Worm (Caenorhabditis elegans) whole organism, midembryonic: ENCODE data around the gene rbm-25.

ENCODE experiments used
- T22C8.4 ChIP-seq: fragments of 200-800 bp; sonication (Bioruptor generic); IDR thresholded peaks from 2 replicates; pipeline ENCODE4 v1.3.6; 2022; ENCODE audit warnings: missing genetic modification characterization, missing compliant biosample characterization
- cog-1 ChIP-seq: sonication (generic microtip); optimal IDR thresholded peaks from 2 replicates; lab custom pipeline; 2016; ENCODE audit warnings: missing genetic modification characterization, missing compliant biosample characterization
- flt-1 ChIP-seq: fragments of 200-800 bp; sonication (Bioruptor generic); IDR thresholded peaks from 2 replicates; pipeline ENCODE4 v1.3.6; 2022; ENCODE audit warnings: missing genetic modification characterization, missing compliant biosample characterization
- klf-2 ChIP-seq: fragments of 200-800 bp; sonication (Bioruptor generic); conservative IDR thresholded peaks from 2 replicates; pipeline ENCODE4 v1.3.6; 2022; ENCODE audit warnings: missing genetic modification reagents, missing genetic modification characterization, missing compliant biosample characterization
- med-1 ChIP-seq: sonication (generic microtip); optimal IDR thresholded peaks from 2 replicates; lab custom pipeline; 2017; ENCODE audit warnings: missing genetic modification characterization, mild to moderate bottlenecking, missing compliant biosample characterization, antibody characterized with exemption, missing genetic modification reagents; ENCODE audit not compliant: insufficient read depth
- ref-1 ChIP-seq: fragments of 200-800 bp; sonication (Bioruptor generic); conservative IDR thresholded peaks from 2 replicates; pipeline ENCODE4 v1.3.6; 2022; ENCODE audit warnings: missing genetic modification reagents, missing genetic modification characterization, missing compliant biosample characterization
- tab-1 ChIP-seq: fragments of 200-800 bp; sonication (Bioruptor generic); IDR thresholded peaks from 2 replicates; pipeline ENCODE4 v1.3.6; 2022; ENCODE audit warnings: missing genetic modification characterization, missing compliant biosample characterization
- ztf-23 ChIP-seq: fragments of 200-800 bp; sonication (Bioruptor generic); IDR thresholded peaks from 2 replicates; pipeline ENCODE4 v1.3.6; 2022; ENCODE audit warnings: missing genetic modification reagents, missing genetic modification characterization, missing compliant biosample characterization
- ztf-29 ChIP-seq: fragments of 200-800 bp; sonication (Bioruptor generic); IDR thresholded peaks from 2 replicates; pipeline ENCODE4 v1.3.6; 2022; ENCODE audit warnings: missing genetic modification reagents, missing genetic modification characterization, missing compliant biosample characterization

rbm-25 gene

ce11 chrV:12470324-12470723 is 27.7 kb upstream of the rbm-25 start:
- TF ChIP-seq T22C8.4 (GFP tag; lab: Robert Waterston, UW) (no peak), tab-1 (no peak), klf-2 (GFP tag; lab: Robert Waterston, UW) (no peak), med-1 (GFP tag; lab: Kevin White, UChicago) (no peak)

- no peak for TF ChIP-seq T22C8.4 (GFP tag; lab: Robert Waterston, UW)
- no peak for TF ChIP-seq flt-1 (GFP tag; lab: Robert Waterston, UW)
- no peak for TF ChIP-seq cog-1
- no peak for TF ChIP-seq ztf-23 (GFP tag; lab: Robert Waterston, UW)
- TF ChIP-seq ztf-29 (GFP tag; lab: Robert Waterston, UW) = no peak
- no peak for TF ChIP-seq med-1 (GFP tag; lab: Kevin White, UChicago)
- no peak for TF ChIP-seq klf-2 (GFP tag; lab: Robert Waterston, UW)
- TF ChIP-seq tab-1 = no peak
- TF ChIP-seq ref-1 (GFP tag; lab: Robert Waterston, UW) = no peak
These were observed 22.7 kb upstream of the rbm-25 start for ce11 chrV:12475360-12475759.

- TF ChIP-seq ztf-29 (GFP tag; lab: Robert Waterston, UW) = no peak
- no peak for TF ChIP-seq T22C8.4 (GFP tag; lab: Robert Waterston, UW)
- TF ChIP-seq tab-1 = no peak
- TF ChIP-seq ref-1 (GFP tag; lab: Robert Waterston, UW) = no peak
- TF ChIP-seq cog-1 = no peak
- TF ChIP-seq flt-1 (GFP tag; lab: Robert Waterston, UW) = no peak
- no peak for TF ChIP-seq med-1 (GFP tag; lab: Kevin White, UChicago)
- no peak for TF ChIP-seq klf-2 (GFP tag; lab: Robert Waterston, UW)
- no peak for TF ChIP-seq ztf-23 (GFP tag; lab: Robert Waterston, UW)
These were observed 20.9 kb upstream of the rbm-25 start for ce11 chrV:12477139-12477538.

ce11 chrV:12478111-12478510 is 19.9 kb upstream of the rbm-25 start, which contains the start of gene atn-1:
Gene atn-1, plus strand, starts transcription at chrV:12478411.
- TF ChIP-seq T22C8.4 (GFP tag; lab: Robert Waterston, UW) (no peak), cog-1 (no peak), tab-1 (no peak), ztf-23 (GFP tag; lab: Robert Waterston, UW) (no peak), med-1 (GFP tag; lab: Kevin White, UChicago) (no peak), flt-1 (GFP tag; lab: Robert Waterston, UW) (no peak), ref-1 (GFP tag; lab: Robert Waterston, UW) (no peak), klf-2 (GFP tag; lab: Robert Waterston, UW) (no peak), ztf-29 (GFP tag; lab: Robert Waterston, UW) (no peak)

ce11 chrV:12478990-12479389 is 19.0 kb upstream of the rbm-25 start:
- TF ChIP-seq ztf-29 (GFP tag; lab: Robert Waterston, UW) (no peak), cog-1 (no peak), flt-1 (GFP tag; lab: Robert Waterston, UW) (no peak), T22C8.4 (GFP tag; lab: Robert Waterston, UW) (no peak), klf-2 (GFP tag; lab: Robert Waterston, UW) (no peak), ref-1 (GFP tag; lab: Robert Waterston, UW) (no peak), ztf-23 (GFP tag; lab: Robert Waterston, UW) (no peak), med-1 (GFP tag; lab: Kevin White, UChicago) (no peak), tab-1 (no peak)

ce11 chrV:12484585-12484984 is 13.4 kb upstream of the rbm-25 start, which contains the start of gene srt-39:
Gene srt-39, plus strand, starts transcription at chrV:12484885.
- TF ChIP-seq klf-2 (GFP tag; lab: Robert Waterston, UW) (no peak), flt-1 (GFP tag; lab: Robert Waterston, UW) (no peak), T22C8.4 (GFP tag; lab: Robert Waterston, UW) (no peak), ref-1 (GFP tag; lab: Robert Waterston, UW) (no peak), ztf-23 (GFP tag; lab: Robert Waterston, UW) (no peak), tab-1 (no peak), med-1 (GFP tag; lab: Kevin White, UChicago) (no peak), ztf-29 (GFP tag; lab: Robert Waterston, UW) (no peak), cog-1 (no peak)

ce11 chrV:12486934-12487333 is 11.1 kb upstream of the rbm-25 start, which contains the start of gene inx-11:
Gene inx-11, plus strand, starts transcription at chrV:12487234.
- TF ChIP-seq med-1 (GFP tag; lab: Kevin White, UChicago) (no peak), flt-1 (GFP tag; lab: Robert Waterston, UW) (no peak), klf-2 (GFP tag; lab: Robert Waterston, UW) (no peak), cog-1 (no peak), ztf-23 (GFP tag; lab: Robert Waterston, UW) (no peak), tab-1 (no peak), ref-1 (GFP tag; lab: Robert Waterston, UW) (no peak)

ce11 chrV:12488002-12488401 is 10.0 kb upstream of the rbm-25 start:
- TF ChIP-seq cog-1 = no peak
- no peak for TF ChIP-seq T22C8.4 (GFP tag; lab: Robert Waterston, UW)
- TF ChIP-seq tab-1 = no peak
- no peak for TF ChIP-seq ztf-23 (GFP tag; lab: Robert Waterston, UW)
- TF ChIP-seq ztf-29 (GFP tag; lab: Robert Waterston, UW) = no peak
- TF ChIP-seq klf-2 (GFP tag; lab: Robert Waterston, UW) = no peak
- TF ChIP-seq med-1 (GFP tag; lab: Kevin White, UChicago) = no peak
- TF ChIP-seq flt-1 (GFP tag; lab: Robert Waterston, UW) = no peak
- TF ChIP-seq ref-1 (GFP tag; lab: Robert Waterston, UW) = no peak

ce11 chrV:12491070-12491643 is 6.9 kb upstream of the rbm-25 start:
- TF ChIP-seq klf-2 (GFP tag; lab: Robert Waterston, UW) (0 out of 2 replicates have a peak, but pooled peaks have one; percentile 16), flt-1 (GFP tag; lab: Robert Waterston, UW) (peak; percentile 23; the same call in 1 of the 2 replicates), ztf-29 (GFP tag; lab: Robert Waterston, UW) (no peak), T22C8.4 (GFP tag; lab: Robert Waterston, UW) (no peak)
